Worm (Caenorhabditis elegans) whole organism, late embryonic: ENCODE results near the gene cyp-33C2.

Experiments
- C38D4.7 ChIP-seq: fragments of 200-800 bp; sonication (Bioruptor generic); optimal IDR thresholded peaks from 2 replicates; lab custom pipeline; 2018; ENCODE audit warnings: mild to moderate bottlenecking, missing genetic modification characterization, moderate library complexity, missing compliant biosample characterization
- F13H6.1 ChIP-seq: sonication (generic microtip); optimal IDR thresholded peaks from 2 replicates; lab custom pipeline; 2016; ENCODE audit warnings: missing genetic modification characterization, missing compliant biosample characterization
- K09A11.1 ChIP-seq: sonication (generic microtip); optimal IDR thresholded peaks from 2 replicates; lab custom pipeline; 2017; ENCODE audit warnings: antibody characterized with exemption, mild to moderate bottlenecking, missing genetic modification characterization, missing compliant biosample characterization; ENCODE audit not compliant: insufficient read depth
- che-1 ChIP-seq: sonication (generic microtip); optimal IDR thresholded peaks from 2 replicates; lab custom pipeline; 2016; ENCODE audit warnings: mild to moderate bottlenecking, missing genetic modification characterization, missing compliant biosample characterization
- dmd-4 ChIP-seq: sonication (generic microtip); optimal IDR thresholded peaks from 2 replicates; lab custom pipeline; 2016; ENCODE audit warnings: borderline replicate concordance, missing genetic modification characterization, missing compliant biosample characterization
- ets-4 ChIP-seq: sonication (generic microtip); optimal IDR thresholded peaks from 2 replicates; lab custom pipeline; 2016; ENCODE audit warnings: missing genetic modification characterization, missing compliant biosample characterization
- fax-1 ChIP-seq: sonication (generic microtip); optimal IDR thresholded peaks from 2 replicates; lab custom pipeline; 2016; ENCODE audit warnings: missing genotype, missing genetic modification characterization, missing compliant biosample characterization
- nhr-232 ChIP-seq: sonication (generic microtip); optimal IDR thresholded peaks from 2 replicates; lab custom pipeline; 2016; ENCODE audit warnings: missing genetic modification characterization, missing compliant biosample characterization
- pax-1 ChIP-seq: fragments of 150-350 bp; optimal IDR thresholded peaks from 2 replicates; lab custom pipeline; 2014; ENCODE audit warnings: missing biosample characterization, missing genetic modification characterization
- pros-1 ChIP-seq: fragments of 150-350 bp; optimal IDR thresholded peaks from 2 replicates; lab custom pipeline; 2014; ENCODE audit warnings: missing biosample characterization, missing genetic modification reagents, missing genetic modification characterization
- ref-2 ChIP-seq: sonication (generic microtip); optimal IDR thresholded peaks from 2 replicates; lab custom pipeline; 2016; ENCODE audit warnings: missing genetic modification characterization, missing compliant biosample characterization
- sdc-2 ChIP-seq: sonication (generic microtip); optimal IDR thresholded peaks from 2 replicates; lab custom pipeline; 2016; ENCODE audit warnings: missing genotype, missing genetic modification characterization, missing compliant biosample characterization
- unc-3 ChIP-seq, 2 experiments: fragments of 200-800 bp in 1 of 2; sonication (Bioruptor generic) in 1 of 2; sonication (generic microtip) in 1 of 2; conservative IDR thresholded peaks in 1 of 2; optimal IDR thresholded peaks in 1 of 2; 2 replicates each; pipeline versions ENCODE4 v1.3.6 to Lab custom; 2016 to 2022; ENCODE audit warnings: missing compliant biosample characterization in 2 of 2, missing genetic modification characterization in 2 of 2, missing genetic modification reagents in 1 of 2

The cyp-33C2 gene

DNA sequence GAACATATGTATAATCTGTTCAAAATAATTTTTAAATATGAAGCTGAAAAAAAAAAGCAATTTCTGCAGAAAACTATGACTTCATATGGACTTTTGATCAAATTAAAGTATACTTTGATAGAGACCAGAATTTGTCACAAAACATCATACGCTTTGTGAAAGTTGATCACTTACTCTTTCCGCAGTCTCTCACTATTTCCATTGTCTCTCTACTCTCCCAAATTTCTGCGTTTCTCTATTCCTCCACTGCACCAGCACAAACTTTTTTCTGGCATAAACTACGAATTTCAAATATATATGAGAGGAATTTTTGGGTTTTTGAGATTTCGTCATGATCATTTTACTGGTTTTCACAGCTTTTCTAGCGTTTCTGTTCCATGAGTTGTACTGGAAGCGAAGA is 52.6 kb downstream of the cyp-33C2 start, which contains the start of gene cyp-33C4:
cyp-33C4 (plus strand) TSS at position 293 of the 400 bp plus-strand sequence.
- TF ChIP-seq K09A11.1 (tag; lab: Kevin White, UChicago) (no peak), C38D4.7 (GFP tag; lab: Kevin White, UChicago) (no peak), unc-3 (GFP tag; conservative IDR thresholded peaks at IDR 0.05; lab: Robert Waterston, UW) (no peak), unc-3 (tag; optimal IDR thresholded peaks at IDR 0.05; lab: Kevin White, UChicago) (no peak), ets-4 (tag; lab: Kevin White, UChicago) (no peak), dmd-4 (no peak), ref-2 (tag; lab: Kevin White, UChicago) (no peak), nhr-232 (no peak), fax-1 (tag; lab: Kevin White, UChicago) (no peak), sdc-2 (no peak), F13H6.1 (no peak), pros-1 (tag; lab: Kevin White, UChicago) (no peak), che-1 (tag; lab: Kevin White, UChicago) (no peak), pax-1 (tag; lab: Kevin White, UChicago) (no peak)
